Fruit fly (Drosophila melanogaster): ENCODE measurements around the gene CG42788.

CG42788 gene

dm6 chr3R:15095550-15096031 lies 36.1 kb downstream of the CG42788 start, which contains the start of gene CG6966 (continued):
- TF ChIP-seq CG10321 (GFP tag; IDR thresholded peaks at IDR 0.05) (no peak), unpg (GFP tag; optimal IDR thresholded peaks at IDR 0.05) (peak; percentile 91), gt (GFP tag; IDR thresholded peaks at IDR 0.05) (no peak), oc (tag; optimal IDR thresholded peaks at IDR 0.05) (peak; percentile 90), amos (GFP tag; IDR thresholded peaks at IDR 0.05; ENCODE audit: partially characterized antibody) (no peak), CG6689 (GFP tag; IDR thresholded peaks at IDR 0.05) (no peak), CG13624 (GFP tag; optimal IDR thresholded peaks at IDR 0.05) (peak; percentile 98), CG2889 (GFP tag; IDR thresholded peaks at IDR 0.05) (no peak), CG15073 (GFP tag; optimal IDR thresholded peaks at IDR 0.05) (peak; percentile 66), repo (GFP tag; optimal IDR thresholded peaks at IDR 0.05) (peak; percentile 89), luna (GFP tag; optimal IDR thresholded peaks at IDR 0.05) (peak; percentile 95), CG9727 (GFP tag; optimal IDR thresholded peaks at IDR 0.05) (peak; percentile 93), az2 (GFP tag; optimal IDR thresholded peaks at IDR 0.05) (peak; percentile 93), CG14860 (GFP tag; IDR thresholded peaks at IDR 0.05; ENCODE audit: partially characterized antibody) (no peak), lov (optimal IDR thresholded peaks at IDR 0.05) (no peak), lov (GFP tag; IDR thresholded peaks at IDR 0.05) (no peak), CG1647 (GFP tag; optimal IDR thresholded peaks at IDR 0.05) (peak; percentile 96), slp2 (GFP tag; optimal IDR thresholded peaks at IDR 0.05) (peak; percentile 96), so (GFP tag; IDR thresholded peaks at IDR 0.05) (no peak), gro (GFP tag; optimal IDR thresholded peaks at IDR 0.05) (peak; percentile 94), CG32532 (GFP tag; IDR thresholded peaks at IDR 0.05) (no peak), CG7786 (GFP tag; optimal IDR thresholded peaks at IDR 0.05) (peak; percentile 95), bcd (GFP tag; optimal IDR thresholded peaks at IDR 0.05) (peak; percentile 96), eyg (GFP tag; optimal IDR thresholded peaks at IDR 0.05) (peak; percentile 95), trem (tag; optimal IDR thresholded peaks at IDR 0.05) (peak; percentile 98), H2.0 (GFP tag; IDR thresholded peaks at IDR 0.05) (no peak), jing (GFP tag; optimal IDR thresholded peaks at IDR 0.05) (peak; percentile 91), CG4820 (GFP tag; optimal IDR thresholded peaks at IDR 0.05) (peak; percentile 91), Trl (optimal IDR thresholded peaks at IDR 0.05) (no peak), Trl (GFP tag; optimal IDR thresholded peaks at IDR 0.05) (peak; percentile 97), E2f2 (GFP tag; IDR thresholded peaks at IDR 0.05) (no peak), CG4282 (GFP tag; optimal IDR thresholded peaks at IDR 0.05) (peak; percentile 93), CG9932 (GFP tag; IDR thresholded peaks at IDR 0.05) (no peak), Jarid2 (GFP tag; optimal IDR thresholded peaks at IDR 0.05) (peak; percentile 75), CG17361 (GFP tag; IDR thresholded peaks at IDR 0.05) (no peak), Dref (GFP tag; IDR thresholded peaks at IDR 0.05) (no peak), pfk (GFP tag; optimal IDR thresholded peaks at IDR 0.05) (peak; percentile 77), dmrt11E (tag; optimal IDR thresholded peaks at IDR 0.05) (peak; percentile 89), CG1602 (GFP tag; optimal IDR thresholded peaks at IDR 0.05) (peak; percentile 92), gcm2 (GFP tag; optimal IDR thresholded peaks at IDR 0.05) (peak; percentile 93), Spps (tag; optimal IDR thresholded peaks at IDR 0.05) (peak; percentile 73), ci (GFP tag; IDR thresholded peaks at IDR 0.05) (no peak), mld (GFP tag; IDR thresholded peaks at IDR 0.05; ENCODE audit: partially characterized antibody) (no peak), row (GFP tag; IDR thresholded peaks at IDR 0.05) (no peak), Neu2 (GFP tag; optimal IDR thresholded peaks at IDR 0.05; ENCODE audit: borderline replicate concordance) (peak; percentile 28), Tbp (GFP tag; optimal IDR thresholded peaks at IDR 0.05) (no peak), CG34224 (GFP tag; IDR thresholded peaks at IDR 0.05; ENCODE audit: partially characterized antibody) (no peak), ewg (GFP tag; optimal IDR thresholded peaks at IDR 0.05) (peak; percentile 91), Stat92E (GFP tag; optimal IDR thresholded peaks at IDR 0.05) (peak in 1 of 3 experiments; percentile 80), h (optimal IDR thresholded peaks at IDR 0.05) (no peak), CG10959 (GFP tag; IDR thresholded peaks at IDR 0.05) (no peak), pzg (GFP tag; optimal IDR thresholded peaks at IDR 0.05) (peak; percentile 99), CG16815 (GFP tag; optimal IDR thresholded peaks at IDR 0.05) (peak; percentile 93)
